Worm (Caenorhabditis elegans): ENCODE data around the gene B0507.4.

Gene B0507.4

DNA sequence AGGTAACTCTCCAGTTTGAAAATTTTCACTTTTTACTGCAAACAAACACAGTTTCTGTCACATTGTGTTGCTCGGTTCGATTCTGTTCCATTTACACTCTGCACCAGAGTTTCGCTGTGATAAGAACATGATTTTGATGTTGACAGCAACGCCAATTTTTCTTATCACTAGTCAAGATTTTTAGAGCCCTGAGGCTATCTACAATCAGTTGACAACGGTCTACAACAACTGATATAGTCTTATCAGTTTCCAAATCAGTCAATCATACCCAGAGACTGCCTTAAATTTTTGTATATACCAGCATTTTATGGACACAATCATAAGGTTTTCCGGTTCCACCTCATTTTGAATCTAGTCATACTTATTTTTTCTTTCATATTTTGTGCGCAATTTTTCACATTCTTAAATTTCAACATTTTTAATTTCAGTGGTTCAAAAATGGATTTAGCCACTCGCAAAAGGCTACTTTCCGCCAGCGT lies 13.8 kb downstream of the B0507.4 start, which contains the start of gene B0507.3:
B0507.3 (plus strand) TSS at position 429 of the 479 bp plus-strand sequence.
- TF ChIP-seq Y55F3AM.14 (GFP tag; optimal IDR thresholded peaks at IDR 0.05) (no peak), F13H6.1 (tag; optimal IDR thresholded peaks at IDR 0.05) (peak; percentile 65), mab-5 (tag; optimal IDR thresholded peaks at IDR 0.05) (no peak), elt-3 (tag; optimal IDR thresholded peaks at IDR 0.05) (no peak), egl-27 (tag; optimal IDR thresholded peaks at IDR 0.05) (peak; percentile 48), elt-1 (tag; optimal IDR thresholded peaks at IDR 0.05) (no peak), mbf-1 (tag; optimal IDR thresholded peaks at IDR 0.05) (no peak), nhr-21 (tag; optimal IDR thresholded peaks at IDR 0.05) (no peak), unc-55 (GFP tag; optimal IDR thresholded peaks at IDR 0.05) (no peak), nhr-77 (tag; optimal IDR thresholded peaks at IDR 0.05) (no peak), ZK546.5 (tag; optimal IDR thresholded peaks at IDR 0.05) (no peak), unc-62 (GFP tag; optimal IDR thresholded peaks at IDR 0.05) (no peak), alr-1 (tag; optimal IDR thresholded peaks at IDR 0.05) (no peak), nhr-23 (tag; optimal IDR thresholded peaks at IDR 0.05) (no peak), ztf-11 (tag; optimal IDR thresholded peaks at IDR 0.05) (no peak), sem-4 (tag; optimal IDR thresholded peaks at IDR 0.05) (no peak), snpc-4 (tag; optimal IDR thresholded peaks at IDR 0.05) (no peak), lsy-2 (tag; optimal IDR thresholded peaks at IDR 0.05) (no peak), peb-1 (tag; optimal IDR thresholded peaks at IDR 0.05) (no peak), sma-3 (GFP tag; optimal IDR thresholded peaks at IDR 0.05) (peak; percentile 43), C34F6.9 (tag; optimal IDR thresholded peaks at IDR 0.05) (no peak), nhr-25 (tag; optimal IDR thresholded peaks at IDR 0.05) (no peak), gmeb-1 (tag; optimal IDR thresholded peaks at IDR 0.05) (peak; percentile 20), sma-9 (GFP tag; optimal IDR thresholded peaks at IDR 0.05) (peak; percentile 91), sma-9 (tag; optimal IDR thresholded peaks at IDR 0.05) (no peak), ama-1 (optimal IDR thresholded peaks at IDR 0.05) (no peak), ztf-1 (GFP tag; conservative IDR thresholded peaks at IDR 0.05) (no peak), crh-2 (tag; optimal IDR thresholded peaks at IDR 0.05) (peak; percentile 66), dmd-4 (tag; optimal IDR thresholded peaks at IDR 0.05) (no peak), nhr-129 (tag; optimal IDR thresholded peaks at IDR 0.05) (no peak), nhr-11 (tag; optimal IDR thresholded peaks at IDR 0.05) (no peak), blmp-1 (tag; optimal IDR thresholded peaks at IDR 0.05; ENCODE audit: insufficient read depth) (no peak), nhr-12 (tag; optimal IDR thresholded peaks at IDR 0.05) (no peak), skn-1 (tag; optimal IDR thresholded peaks at IDR 0.05) (peak; percentile 50), aly-2 (tag; optimal IDR thresholded peaks at IDR 0.05) (no peak), ztf-4 (tag; optimal IDR thresholded peaks at IDR 0.05) (no peak), mdl-1 (tag; optimal IDR thresholded peaks at IDR 0.05) (no peak), fos-1 (tag; optimal IDR thresholded peaks at IDR 0.05) (peak; percentile 98), unc-39 (tag; optimal IDR thresholded peaks at IDR 0.05) (no peak), R02D3.7 (tag; optimal IDR thresholded peaks at IDR 0.05) (no peak), lin-13 (GFP tag; optimal IDR thresholded peaks at IDR 0.05) (no peak), lin-11 (tag; optimal IDR thresholded peaks at IDR 0.05) (no peak), ceh-82 (tag; optimal IDR thresholded peaks at IDR 0.05) (no peak), ceh-16 (tag; optimal IDR thresholded peaks at IDR 0.05) (no peak), lin-39 (tag; optimal IDR thresholded peaks at IDR 0.05) (no peak), nhr-237 (tag; optimal IDR thresholded peaks at IDR 0.05) (no peak), zag-1 (tag; optimal IDR thresholded peaks at IDR 0.05) (no peak), nhr-6 (tag; optimal IDR thresholded peaks at IDR 0.05) (no peak), nhr-10 (tag; optimal IDR thresholded peaks at IDR 0.05) (no peak)

Data from whole organism, L2 larva.